Worm (Caenorhabditis elegans): ENCODE measurements around the gene F10A3.11.

- no peak for TF ChIP-seq him-1 (tag; optimal IDR thresholded peaks at IDR 0.05)
- TF ChIP-seq W03F9.2 (tag; optimal IDR thresholded peaks at IDR 0.05) = no peak
Observed at ce11 chrV:16183357-16183756, 20.9 kb downstream of the F10A3.11 start, which contains the start of gene srz-14.

Data from whole organism, L4/young adult.